Fruit fly (Drosophila melanogaster) whole organism, embryonic: ENCODE results near the gene CG31321.

Source experiments
- Ada2b ChIP-seq: fragments of 200-800 bp; sonication (Bioruptor generic); IDR thresholded peaks from 2 replicates; pipeline ENCODE4 v1.3.6; 2022; ENCODE audit warnings: missing biosample characterization, missing genetic modification characterization
- Adf1 ChIP-seq: fragments of 200-800 bp; sonication (Bioruptor generic); IDR thresholded peaks from 2 replicates; pipeline ENCODE4 v1.3.6; 2022; ENCODE audit warnings: missing biosample characterization, missing genetic modification characterization
- Antp ChIP-seq: fragments of 200-800 bp; sonication (Bioruptor generic); optimal IDR thresholded peaks from 3 replicates; lab custom pipeline; 2016; ENCODE audit warnings: missing biosample characterization, missing genetic modification characterization
- BEAF-32 ChIP-seq: fragments of 200-800 bp; sonication (Bioruptor generic); optimal IDR thresholded peaks from 3 replicates; lab custom pipeline; 2017; ENCODE audit warnings: missing biosample characterization, missing genetic modification characterization, mild to moderate bottlenecking, moderate library complexity, missing genetic modification reagents
- CG10274 ChIP-seq: fragments of 200-800 bp; sonication (Bioruptor generic); optimal IDR thresholded peaks from 3 replicates; lab custom pipeline; 2017; ENCODE audit warnings: missing biosample characterization, mild to moderate bottlenecking, missing genetic modification characterization
- CG10979 ChIP-seq: fragments of 200-800 bp; sonication (Bioruptor generic); optimal IDR thresholded peaks from 2 replicates; lab custom pipeline; 2018; ENCODE audit warnings: missing biosample characterization, mild to moderate bottlenecking, missing genetic modification characterization, moderate library complexity
- CG12744 ChIP-seq: fragments of 200-800 bp; sonication (Bioruptor generic); optimal IDR thresholded peaks from 2 replicates; lab custom pipeline; 2016; ENCODE audit warnings: missing biosample characterization, missing genetic modification characterization
- CG14014 ChIP-seq: fragments of 200-800 bp; sonication (Bioruptor generic); IDR thresholded peaks from 2 replicates; pipeline ENCODE4 v1.3.6; 2022; ENCODE audit warnings: missing biosample characterization, missing genetic modification characterization
- CG15011 ChIP-seq: fragments of 200-800 bp; sonication (Bioruptor generic); optimal IDR thresholded peaks from 3 replicates; lab custom pipeline; 2018; ENCODE audit warnings: missing biosample characterization, mild to moderate bottlenecking, missing genetic modification characterization
- CG15514 ChIP-seq: fragments of 200-800 bp; sonication (Bioruptor generic); optimal IDR thresholded peaks from 3 replicates; lab custom pipeline; 2017; ENCODE audit warnings: missing biosample characterization, missing genetic modification characterization, mild to moderate bottlenecking, moderate library complexity, missing genetic modification reagents
- CG15696 ChIP-seq: fragments of 200-800 bp; sonication (Bioruptor generic); optimal IDR thresholded peaks from 2 replicates; lab custom pipeline; 2019; ENCODE audit warnings: missing biosample characterization, mild to moderate bottlenecking, missing genetic modification characterization, moderate library complexity
- CG16779 ChIP-seq: fragments of 200-800 bp; sonication (Bioruptor generic); IDR thresholded peaks from 2 replicates; pipeline ENCODE4 v1.3.6; 2022; ENCODE audit warnings: missing biosample characterization, missing genetic modification characterization
- CG16813 ChIP-seq: fragments of 200-800 bp; sonication (Bioruptor generic); IDR thresholded peaks from 3 replicates; pipeline ENCODE4 v1.3.6; 2022; ENCODE audit warnings: missing biosample characterization, missing genetic modification characterization; ENCODE audit not compliant: partially characterized antibody
- CG17186 ChIP-seq: fragments of 200-800 bp; sonication (Bioruptor generic); optimal IDR thresholded peaks from 3 replicates; lab custom pipeline; 2017; ENCODE audit warnings: missing biosample characterization, missing genetic modification reagents, missing genetic modification characterization
- CG17361 ChIP-seq: fragments of 200-800 bp; sonication (Bioruptor generic); IDR thresholded peaks from 3 replicates; pipeline ENCODE4 v1.3.6; 2022; ENCODE audit warnings: missing biosample characterization, missing genetic modification characterization
- CG17912 ChIP-seq: fragments of 200-800 bp; sonication (Bioruptor generic); optimal IDR thresholded peaks from 2 replicates; lab custom pipeline; 2018; ENCODE audit warnings: missing biosample characterization, mild to moderate bottlenecking, missing genetic modification characterization
- CG2120 ChIP-seq: fragments of 200-800 bp; sonication (Bioruptor generic); optimal IDR thresholded peaks from 3 replicates; lab custom pipeline; 2016; ENCODE audit warnings: missing biosample characterization, missing genetic modification characterization
- CG3065 ChIP-seq: fragments of 200-800 bp; sonication (Bioruptor generic); optimal IDR thresholded peaks from 2 replicates; lab custom pipeline; 2016; ENCODE audit warnings: missing biosample characterization, missing genetic modification characterization
- CG6854 ChIP-seq: fragments of 200-800 bp; sonication (Bioruptor generic); optimal IDR thresholded peaks from 3 replicates; lab custom pipeline; 2017; ENCODE audit warnings: missing biosample characterization, mild to moderate bottlenecking, missing genetic modification characterization
- CG7271 ChIP-seq: fragments of 200-800 bp; sonication (Bioruptor generic); optimal IDR thresholded peaks from 2 replicates; lab custom pipeline; 2018; ENCODE audit warnings: missing biosample characterization, mild to moderate bottlenecking, missing genetic modification characterization, moderate library complexity
- CG8290 ChIP-seq, 3 experiments: fragments of 200-800 bp; sonication (Bioruptor generic); optimal IDR thresholded peaks; 2 replicates each; lab custom pipeline; 2016 to 2019; ENCODE audit warnings: missing biosample characterization in 3 of 3, missing genetic modification characterization in 3 of 3, mild to moderate bottlenecking in 2 of 3, moderate library complexity in 1 of 3
- CG8359 ChIP-seq: fragments of 200-800 bp; sonication (Bioruptor generic); optimal IDR thresholded peaks from 2 replicates; lab custom pipeline; 2017; ENCODE audit warnings: missing biosample characterization, mild to moderate bottlenecking, missing genetic modification characterization, borderline replicate concordance
- CG8478 ChIP-seq: fragments of >200 bp; optimal IDR thresholded peaks from 2 replicates; lab custom pipeline; 2018
- CG8944 ChIP-seq: fragments of 200-800 bp; sonication (Bioruptor generic); optimal IDR thresholded peaks from 3 replicates; lab custom pipeline; 2016; ENCODE audit warnings: missing biosample characterization, missing genetic modification characterization
- CG9727 ChIP-seq: fragments of 200-800 bp; sonication (Bioruptor generic); optimal IDR thresholded peaks from 3 replicates; lab custom pipeline; 2017; ENCODE audit warnings: missing biosample characterization, mild to moderate bottlenecking, missing genetic modification characterization
- Dbx ChIP-seq: fragments of 200-800 bp; sonication (Bioruptor generic); IDR thresholded peaks from 3 replicates; pipeline ENCODE4 v1.3.6; 2022; ENCODE audit warnings: missing biosample characterization, missing genetic modification characterization
- HLH4C ChIP-seq: fragments of 200-800 bp; sonication (Bioruptor generic); IDR thresholded peaks from 3 replicates; pipeline ENCODE4 v1.3.6; 2022; ENCODE audit warnings: missing biosample characterization, missing genetic modification characterization; ENCODE audit not compliant: partially characterized antibody
- Hr3 ChIP-seq: fragments of 200-800 bp; sonication (Bioruptor generic); optimal IDR thresholded peaks from 3 replicates; lab custom pipeline; 2016; ENCODE audit warnings: missing biosample characterization, missing genetic modification characterization
- Hr51 ChIP-seq, 2 experiments: fragments of 200-800 bp; sonication (Bioruptor generic); optimal IDR thresholded peaks; 2 replicates in 1 of 2; 3 replicates in 1 of 2; lab custom pipeline; 2016 to 2018; ENCODE audit warnings: missing biosample characterization in 2 of 2, missing genetic modification characterization in 2 of 2, mild to moderate bottlenecking in 1 of 2, moderate library complexity in 1 of 2
- Jarid2 ChIP-seq: fragments of 200-800 bp; sonication (Bioruptor generic); optimal IDR thresholded peaks from 3 replicates; lab custom pipeline; 2017; ENCODE audit warnings: mild to moderate bottlenecking, missing biosample characterization, missing genetic modification reagents, missing genetic modification characterization
- Lpt ChIP-seq: fragments of >200 bp; optimal IDR thresholded peaks from 2 replicates; lab custom pipeline; 2018; ENCODE audit warnings: missing biosample characterization, missing genetic modification characterization
- Med ChIP-seq: fragments of 200-800 bp; sonication (Bioruptor generic); peaks from one replicate; lab custom pipeline; 2016; ENCODE audit warnings: missing biosample characterization, missing genetic modification characterization, mild to moderate bottlenecking, inconsistent platforms, moderate library complexity
- PHDP ChIP-seq: fragments of 200-800 bp; sonication (Bioruptor generic); optimal IDR thresholded peaks from 3 replicates; lab custom pipeline; 2018; ENCODE audit warnings: missing biosample characterization, mild to moderate bottlenecking, missing genetic modification characterization, moderate library complexity
- Sry-δ ChIP-seq: fragments of 200-800 bp; sonication (Bioruptor generic); optimal IDR thresholded peaks from 2 replicates; lab custom pipeline; 2016; ENCODE audit warnings: missing biosample characterization, missing genetic modification characterization
- dati ChIP-seq: fragments of 200-800 bp; sonication (Bioruptor generic); IDR thresholded peaks from 2 replicates; pipeline ENCODE4 v1.3.6; 2022; ENCODE audit warnings: missing biosample characterization, missing genetic modification characterization
- ems ChIP-seq: fragments of 200-800 bp; sonication (Bioruptor generic); optimal IDR thresholded peaks from 3 replicates; lab custom pipeline; 2016; ENCODE audit warnings: missing biosample characterization, missing genetic modification characterization
- fd64A ChIP-seq: fragments of 200-800 bp; sonication (Bioruptor generic); optimal IDR thresholded peaks from 3 replicates; lab custom pipeline; 2018; ENCODE audit warnings: missing biosample characterization, mild to moderate bottlenecking, missing genetic modification characterization
- ham ChIP-seq: fragments of 200-800 bp; sonication (Bioruptor generic); IDR thresholded peaks from 2 replicates; pipeline ENCODE4 v1.3.6; 2022; ENCODE audit warnings: missing biosample characterization, missing genetic modification characterization
- inv ChIP-seq: fragments of 200-800 bp; sonication (Bioruptor generic); IDR thresholded peaks from 2 replicates; pipeline ENCODE4 v1.3.6; 2022; ENCODE audit warnings: missing biosample characterization, missing genetic modification characterization; ENCODE audit not compliant: partially characterized antibody
- jing ChIP-seq: fragments of 200-800 bp; sonication (Bioruptor generic); optimal IDR thresholded peaks from 2 replicates; lab custom pipeline; 2018; ENCODE audit warnings: missing biosample characterization, mild to moderate bottlenecking, missing genetic modification characterization
- klu ChIP-seq: fragments of 200-800 bp; sonication (Bioruptor generic); IDR thresholded peaks from 2 replicates; pipeline ENCODE4 v1.3.6; 2022; ENCODE audit warnings: missing biosample characterization, missing genetic modification characterization
- mam ChIP-seq: fragments of 200-800 bp; sonication (Bioruptor generic); optimal IDR thresholded peaks from 3 replicates; lab custom pipeline; 2016; ENCODE audit warnings: missing biosample characterization, missing genetic modification characterization
- nerfin-2 ChIP-seq: fragments of 200-800 bp; sonication (Bioruptor generic); IDR thresholded peaks from 2 replicates; pipeline ENCODE4 v1.3.6; 2022; ENCODE audit warnings: missing biosample characterization, missing genetic modification characterization; ENCODE audit not compliant: partially characterized antibody
- scrt ChIP-seq: fragments of 200-800 bp; sonication (Bioruptor generic); optimal IDR thresholded peaks from 2 replicates; lab custom pipeline; 2018; ENCODE audit warnings: missing biosample characterization, mild to moderate bottlenecking, missing genetic modification characterization, moderate library complexity
- sd ChIP-seq: fragments of 200-800 bp; sonication (Bioruptor generic); optimal IDR thresholded peaks from 3 replicates; lab custom pipeline; 2018; ENCODE audit warnings: missing biosample characterization, mild to moderate bottlenecking, missing genetic modification characterization, moderate library complexity
- sens ChIP-seq: fragments of 200-800 bp; sonication (Bioruptor generic); peaks from one replicate; lab custom pipeline; 2016; ENCODE audit warnings: missing biosample characterization, missing genetic modification characterization
- sima ChIP-seq: fragments of 200-800 bp; sonication (Bioruptor generic); optimal IDR thresholded peaks from 2 replicates; lab custom pipeline; 2016; ENCODE audit warnings: missing biosample characterization, missing genetic modification characterization
- slou ChIP-seq: fragments of 200-800 bp; sonication (Bioruptor generic); optimal IDR thresholded peaks from 3 replicates; lab custom pipeline; 2016; ENCODE audit warnings: missing biosample characterization, missing genetic modification characterization
- tna ChIP-seq: fragments of 200-800 bp; sonication (Bioruptor generic); IDR thresholded peaks from 2 replicates; pipeline ENCODE4 v1.3.6; 2022; ENCODE audit warnings: missing biosample characterization, missing genetic modification characterization; ENCODE audit not compliant: partially characterized antibody
- trh ChIP-seq: fragments of 200-800 bp; sonication (Bioruptor generic); optimal IDR thresholded peaks from 2 replicates; lab custom pipeline; 2016; ENCODE audit warnings: missing biosample characterization, missing genetic modification characterization

Gene CG31321

dm6 chr3R:14357405-14357804 is 47.2 kb downstream of the CG31321 start (continued):
- TF ChIP-seq sima (GFP tag; lab: Kevin White, UChicago) = no peak
- no peak for TF ChIP-seq CG12744 (GFP tag; lab: Kevin White, UChicago)
- no peak for TF ChIP-seq CG8359 (GFP tag; lab: Kevin White, UChicago)
- TF ChIP-seq klu (GFP tag; lab: Robert Waterston, UW) = 0 out of 2 replicates have a peak, but pooled peaks have one; percentile 19
- TF ChIP-seq Hr3 = no peak
- TF ChIP-seq CG2120 = peak; percentile 47
- TF ChIP-seq inv (GFP tag; lab: Robert Waterston, UW) = no peak
- TF ChIP-seq nerfin-2 (GFP tag; lab: Robert Waterston, UW) = no peak
- no peak for TF ChIP-seq jing (GFP tag; lab: Kevin White, UChicago)
- TF ChIP-seq tna (GFP tag; lab: Robert Waterston, UW) = no peak
- TF ChIP-seq CG14014 (GFP tag; lab: Robert Waterston, UW) = peak; percentile 35; the same call in 1 of the 2 replicates
- TF ChIP-seq CG17912 (GFP tag; lab: Kevin White, UChicago) = no peak
- TF ChIP-seq Jarid2 (GFP tag; lab: Kevin White, UChicago) = no peak
- TF ChIP-seq CG8944 = no peak
- no peak for TF ChIP-seq HLH4C (GFP tag; lab: Robert Waterston, UW)
- no peak for TF ChIP-seq CG8478
- no peak for TF ChIP-seq Sry-δ
- TF ChIP-seq ems = peak; percentile 7
- peak; percentile 83 for TF ChIP-seq Med
- no peak for TF ChIP-seq CG6854 (GFP tag; lab: Kevin White, UChicago)
- no peak for TF ChIP-seq trh (GFP tag; lab: Kevin White, UChicago)
- TF ChIP-seq CG10979 = peak; percentile 42
- no peak for TF ChIP-seq fd64A (GFP tag; lab: Kevin White, UChicago)
- peak in 1 of 2 experiments; percentile 43 for TF ChIP-seq Hr51 (GFP tag; optimal IDR thresholded peaks at IDR 0.05; lab: Kevin White, UChicago)
- TF ChIP-seq CG16813 (GFP tag; lab: Robert Waterston, UW) = no peak
- peak; percentile 49 for TF ChIP-seq CG15696 (tag; lab: Kevin White, UChicago)
- TF ChIP-seq dati (GFP tag; lab: Robert Waterston, UW) = no peak
- no peak for TF ChIP-seq Antp (GFP tag; lab: Kevin White, UChicago)
- TF ChIP-seq CG8290 (GFP tag; optimal IDR thresholded peaks at IDR 0.05; lab: Kevin White, UChicago) = no peak
- TF ChIP-seq CG8290 (tag; optimal IDR thresholded peaks at IDR 0.05; lab: Kevin White, UChicago) = peak in 1 of 2 experiments; percentile 42
- TF ChIP-seq scrt (GFP tag; lab: Kevin White, UChicago) = peak; percentile 5
- TF ChIP-seq Ada2b (GFP tag; lab: Robert Waterston, UW) = 0 out of 2 replicates have a peak, but pooled peaks have one; percentile 47
- no peak for TF ChIP-seq slou (GFP tag; lab: Kevin White, UChicago)
- no peak for TF ChIP-seq ham (GFP tag; lab: Robert Waterston, UW)
- TF ChIP-seq CG10274 (GFP tag; lab: Kevin White, UChicago) = no peak
- no peak for TF ChIP-seq CG16779 (GFP tag; lab: Robert Waterston, UW)
- no peak for TF ChIP-seq Lpt (GFP tag; lab: Kevin White, UChicago)
- TF ChIP-seq BEAF-32 (GFP tag; lab: Kevin White, UChicago) = no peak
- no peak for TF ChIP-seq Adf1 (GFP tag; lab: Robert Waterston, UW)
- 0 out of 3 replicates have a peak, but pooled peaks have one; percentile 19 for TF ChIP-seq CG17361
- peak; percentile 38 for TF ChIP-seq PHDP
- TF ChIP-seq CG7271 = no peak
- no peak for TF ChIP-seq CG15011
- no peak for TF ChIP-seq CG15514
- peak; percentile 65; the same call in 2 of the 3 replicates for TF ChIP-seq Dbx (GFP tag; lab: Robert Waterston, UW)
- no peak for TF ChIP-seq sd (tag; lab: Kevin White, UChicago)
- peak; percentile 77 for TF ChIP-seq sens (GFP tag; lab: Kevin White, UChicago)
- TF ChIP-seq CG17186 (GFP tag; lab: Kevin White, UChicago) = no peak
- TF ChIP-seq CG9727 (GFP tag; lab: Kevin White, UChicago) = peak; percentile 49
- TF ChIP-seq mam (GFP tag; lab: Kevin White, UChicago) = peak; percentile 32
- TF ChIP-seq CG3065 (GFP tag; lab: Kevin White, UChicago) = no peak
